Worm (Caenorhabditis elegans) whole organism, early embryonic: ENCODE data around the gene C15B12.1.

Experiments used
- ama-1 ChIP-seq: fragments of 150-350 bp; optimal IDR thresholded peaks from 2 replicates; lab custom pipeline; 2014
- ceh-13 ChIP-seq: fragments of 200-800 bp; sonication (Bioruptor generic); optimal IDR thresholded peaks from 2 replicates; lab custom pipeline; 2018; ENCODE audit warnings: mild to moderate bottlenecking, missing genetic modification characterization, missing compliant biosample characterization
- ceh-36 ChIP-seq: sonication (generic microtip); optimal IDR thresholded peaks from 2 replicates; lab custom pipeline; 2016; ENCODE audit warnings: missing genetic modification characterization, inconsistent platforms, missing compliant biosample characterization
- ets-7 ChIP-seq: sonication (generic microtip); optimal IDR thresholded peaks from 2 replicates; lab custom pipeline; 2016; ENCODE audit warnings: missing genotype, missing genetic modification characterization, missing compliant biosample characterization
- scrt-1 ChIP-seq: fragments of 200-800 bp; sonication (Bioruptor generic); IDR thresholded peaks from 2 replicates; pipeline ENCODE4 v1.3.6; 2022; ENCODE audit warnings: missing genetic modification characterization, missing compliant biosample characterization
- tbx-11 ChIP-seq: fragments of 200-800 bp; sonication (Bioruptor generic); IDR thresholded peaks from 2 replicates; pipeline ENCODE4 v1.3.6; 2022; ENCODE audit warnings: missing genetic modification characterization, missing compliant biosample characterization

- TF ChIP-seq tbx-11 (GFP tag; lab: Robert Waterston, UW) (no peak), ets-7 (tag; lab: Kevin White, UChicago) (no peak), ceh-13 (GFP tag; lab: Kevin White, UChicago) (no peak), scrt-1 (GFP tag; lab: Robert Waterston, UW) (no peak), ama-1 (lab: Kevin White, UChicago) (no peak), ceh-36 (no peak)
Measured at ce11 chrX:6446564-6446963, 30.0 kb upstream of the C15B12.1 start, which contains the start of gene asp-14.
